Fruit fly (Drosophila melanogaster) whole organism, embryonic: ENCODE measurements around the gene sbr.
A peak's percentile ranks its signal among the peaks of the same experiment; 100 is the strongest.

Experiments
- ATbp ChIP-seq: fragments of 200-800 bp; sonication (Bioruptor generic); optimal IDR thresholded peaks from 2 replicates; lab custom pipeline; 2017; ENCODE audit warnings: missing biosample characterization, mild to moderate bottlenecking, missing genetic modification characterization, missing genetic modification reagents
- Atf6 ChIP-seq: fragments of 200-800 bp; sonication (Bioruptor generic); IDR thresholded peaks from 2 replicates; pipeline ENCODE4 v1.3.6; 2022; ENCODE audit warnings: missing biosample characterization, missing genetic modification characterization
- CG10431 ChIP-seq: fragments of 200-800 bp; sonication (Bioruptor generic); optimal IDR thresholded peaks from 3 replicates; lab custom pipeline; 2018; ENCODE audit warnings: missing biosample characterization, mild to moderate bottlenecking, missing genetic modification characterization
- CG1233 ChIP-seq: fragments of 200-800 bp; sonication (Bioruptor generic); optimal IDR thresholded peaks from 4 replicates; lab custom pipeline; 2018; ENCODE audit warnings: missing biosample characterization, mild to moderate bottlenecking, missing genetic modification characterization
- CG13775 ChIP-seq: fragments of 200-800 bp; sonication (Bioruptor generic); optimal IDR thresholded peaks from 3 replicates; lab custom pipeline; 2017; ENCODE audit warnings: missing biosample characterization, mild to moderate bottlenecking, missing genetic modification characterization
- CG14014 ChIP-seq: fragments of 200-800 bp; sonication (Bioruptor generic); IDR thresholded peaks from 2 replicates; pipeline ENCODE4 v1.3.6; 2022; ENCODE audit warnings: missing biosample characterization, missing genetic modification characterization
- CG14965 ChIP-seq: fragments of 200-800 bp; sonication (Bioruptor generic); optimal IDR thresholded peaks from 2 replicates; lab custom pipeline; 2016; ENCODE audit warnings: missing biosample characterization, missing genetic modification characterization, borderline replicate concordance
- CG15601 ChIP-seq: fragments of 200-800 bp; sonication (Bioruptor generic); optimal IDR thresholded peaks from 3 replicates; lab custom pipeline; 2019; ENCODE audit warnings: missing biosample characterization, mild to moderate bottlenecking, missing genetic modification characterization, moderate library complexity
- CG16813 ChIP-seq: fragments of 200-800 bp; sonication (Bioruptor generic); IDR thresholded peaks from 3 replicates; pipeline ENCODE4 v1.3.6; 2022; ENCODE audit warnings: missing biosample characterization, missing genetic modification characterization; ENCODE audit not compliant: partially characterized antibody
- CG17359 ChIP-seq: fragments of 200-800 bp; sonication (Bioruptor generic); optimal IDR thresholded peaks from 3 replicates; lab custom pipeline; 2018; ENCODE audit warnings: missing biosample characterization, mild to moderate bottlenecking, missing genetic modification characterization, moderate library complexity
- CG17829 ChIP-seq: fragments of 200-800 bp; optimal IDR thresholded peaks from 2 replicates; lab custom pipeline; 2019; ENCODE audit warnings: missing biosample characterization, mild to moderate bottlenecking, missing genetic modification characterization, moderate library complexity
- CG2202 ChIP-seq: fragments of 200-800 bp; sonication (Bioruptor generic); optimal IDR thresholded peaks from 2 replicates; lab custom pipeline; 2018; ENCODE audit warnings: missing biosample characterization, mild to moderate bottlenecking, missing genetic modification characterization
- CG31365 ChIP-seq: fragments of 200-800 bp; sonication (Bioruptor generic); optimal IDR thresholded peaks from 2 replicates; lab custom pipeline; 2018; ENCODE audit warnings: missing biosample characterization, mild to moderate bottlenecking, missing genetic modification characterization
- CG4617 ChIP-seq: fragments of 200-800 bp; sonication (Bioruptor generic); optimal IDR thresholded peaks from 3 replicates; lab custom pipeline; 2016; ENCODE audit warnings: missing biosample characterization, missing genetic modification characterization, borderline replicate concordance
- CG4820 ChIP-seq: fragments of 200-800 bp; sonication (Bioruptor generic); optimal IDR thresholded peaks from 3 replicates; lab custom pipeline; 2016; ENCODE audit warnings: missing biosample characterization, missing genetic modification characterization
- CG5180 ChIP-seq: fragments of 200-800 bp; sonication (Bioruptor generic); optimal IDR thresholded peaks from 3 replicates; lab custom pipeline; 2017; ENCODE audit warnings: missing biosample characterization, missing genetic modification characterization, mild to moderate bottlenecking, moderate library complexity, missing genetic modification reagents
- CG6254 ChIP-seq: fragments of 200-800 bp; sonication (Bioruptor generic); optimal IDR thresholded peaks from 3 replicates; lab custom pipeline; 2017; ENCODE audit warnings: mild to moderate bottlenecking, missing biosample characterization, missing genetic modification reagents, missing genetic modification characterization
- CG8359 ChIP-seq: fragments of 200-800 bp; sonication (Bioruptor generic); optimal IDR thresholded peaks from 2 replicates; lab custom pipeline; 2017; ENCODE audit warnings: missing biosample characterization, mild to moderate bottlenecking, missing genetic modification characterization, borderline replicate concordance
- Dfd ChIP-seq, 2 experiments: fragments of >200 bp; optimal IDR thresholded peaks; 2 replicates each; lab custom pipeline; 2017; ENCODE audit warnings: missing biosample characterization in 2 of 2, missing genetic modification characterization in 2 of 2
- Dp ChIP-seq: fragments of 200-800 bp; sonication (Bioruptor generic); optimal IDR thresholded peaks from 2 replicates; lab custom pipeline; 2018; ENCODE audit warnings: missing biosample characterization, mild to moderate bottlenecking, missing genetic modification characterization, moderate library complexity
- E2f2 ChIP-seq: fragments of 200-800 bp; sonication (Bioruptor generic); IDR thresholded peaks from 2 replicates; pipeline ENCODE4 v1.3.6; 2022; ENCODE audit warnings: missing biosample characterization, missing genetic modification characterization
- Hmr ChIP-seq: fragments of 200-800 bp; sonication (Bioruptor generic); optimal IDR thresholded peaks from 3 replicates; lab custom pipeline; 2017; ENCODE audit warnings: mild to moderate bottlenecking, missing biosample characterization, missing genetic modification reagents, missing genetic modification characterization
- Hr51 ChIP-seq, 2 experiments: fragments of 200-800 bp; sonication (Bioruptor generic); optimal IDR thresholded peaks; 2 replicates in 1 of 2; 3 replicates in 1 of 2; lab custom pipeline; 2016 to 2018; ENCODE audit warnings: missing biosample characterization in 2 of 2, missing genetic modification characterization in 2 of 2, mild to moderate bottlenecking in 1 of 2, moderate library complexity in 1 of 2
- Hr78 ChIP-seq, 2 experiments: fragments of 200-800 bp in 1 of 2; fragments of >200 bp in 1 of 2; sonication (Bioruptor generic) in 1 of 2; optimal IDR thresholded peaks; 2 replicates each; lab custom pipeline; 2017 to 2019; ENCODE audit warnings: missing biosample characterization in 2 of 2, missing genetic modification characterization in 2 of 2, mild to moderate bottlenecking in 1 of 2, moderate library complexity in 1 of 2
- Hsf ChIP-seq: fragments of 200-800 bp; sonication (Bioruptor generic); optimal IDR thresholded peaks from 3 replicates; lab custom pipeline; 2016; ENCODE audit warnings: missing biosample characterization, missing genetic modification characterization
- Max ChIP-seq: fragments of 200-800 bp; sonication (Bioruptor generic); optimal IDR thresholded peaks from 2 replicates; lab custom pipeline; 2016; ENCODE audit warnings: missing biosample characterization, mild to moderate bottlenecking, missing genetic modification characterization
- Myb ChIP-seq: fragments of 200-800 bp; sonication (Bioruptor generic); optimal IDR thresholded peaks from 2 replicates; lab custom pipeline; 2016; ENCODE audit warnings: missing biosample characterization, missing genetic modification characterization
- Opbp ChIP-seq: fragments of 200-800 bp; sonication (Bioruptor generic); IDR thresholded peaks from 3 replicates; pipeline ENCODE4 v1.3.6; 2022; ENCODE audit warnings: missing biosample characterization, missing genetic modification characterization; ENCODE audit not compliant: partially characterized antibody
- Sox100B ChIP-seq: fragments of 200-800 bp; sonication (Bioruptor generic); optimal IDR thresholded peaks from 3 replicates; lab custom pipeline; 2018; ENCODE audit warnings: missing biosample characterization, mild to moderate bottlenecking, missing genetic modification characterization
- Stat92E ChIP-seq, 3 experiments: fragments of >200 bp in 2 of 3; fragments of 200-800 bp in 1 of 3; sonication (Bioruptor generic) in 1 of 3; optimal IDR thresholded peaks; 2 replicates each; lab custom pipeline; 2017 to 2019; ENCODE audit warnings: missing biosample characterization in 3 of 3, missing genetic modification characterization in 3 of 3, mild to moderate bottlenecking in 1 of 3, moderate library complexity in 1 of 3
- Usf ChIP-seq: fragments of 200-800 bp; sonication (Bioruptor generic); optimal IDR thresholded peaks from 2 replicates; lab custom pipeline; 2017; ENCODE audit warnings: missing genotype, missing biosample characterization, missing genetic modification characterization
- bab2 ChIP-seq: fragments of 200-800 bp; sonication (Bioruptor generic); optimal IDR thresholded peaks from 2 replicates; lab custom pipeline; 2016; ENCODE audit warnings: missing biosample characterization, missing genetic modification characterization
- br ChIP-seq: fragments of >200 bp; optimal IDR thresholded peaks from 2 replicates; lab custom pipeline; 2017
- btn ChIP-seq: fragments of 200-800 bp; sonication (Bioruptor generic); optimal IDR thresholded peaks from 2 replicates; lab custom pipeline; 2016; ENCODE audit warnings: missing biosample characterization, missing genetic modification characterization
- cg ChIP-seq: fragments of 200-800 bp; sonication (Bioruptor generic); optimal IDR thresholded peaks from 3 replicates; lab custom pipeline; 2019; ENCODE audit warnings: missing biosample characterization, mild to moderate bottlenecking, missing genetic modification characterization, moderate library complexity
- dysf ChIP-seq: fragments of 200-800 bp; sonication (Bioruptor generic); IDR thresholded peaks from 3 replicates; pipeline ENCODE4 v1.3.6; 2022; ENCODE audit warnings: missing biosample characterization, missing genetic modification characterization
- eve ChIP-seq, 2 experiments: fragments of >200 bp; optimal IDR thresholded peaks; 2 replicates each; lab custom pipeline; 2017; ENCODE audit warnings: missing biosample characterization in 2 of 2, missing genetic modification characterization in 2 of 2
- hkb ChIP-seq, 2 experiments: fragments of 200-800 bp in 1 of 2; fragments of >200 bp in 1 of 2; sonication (Bioruptor generic) in 1 of 2; IDR thresholded peaks in 1 of 2; optimal IDR thresholded peaks in 1 of 2; 2 replicates each; pipeline versions ENCODE4 v1.3.6 to Lab custom; 2017 to 2022; ENCODE audit warnings: missing biosample characterization in 1 of 2, missing genetic modification characterization in 1 of 2
- kni ChIP-seq: fragments of 200-800 bp; sonication (Bioruptor generic); optimal IDR thresholded peaks from 3 replicates; lab custom pipeline; 2017; ENCODE audit warnings: mild to moderate bottlenecking, missing biosample characterization, missing genetic modification reagents, missing genetic modification characterization
- lab ChIP-seq: fragments of 200-800 bp; sonication (Bioruptor generic); optimal IDR thresholded peaks from 3 replicates; lab custom pipeline; 2017; ENCODE audit warnings: missing biosample characterization, missing genetic modification characterization, mild to moderate bottlenecking, moderate library complexity, missing genetic modification reagents
- nom ChIP-seq: fragments of 200-800 bp; sonication (Bioruptor generic); optimal IDR thresholded peaks from 2 replicates; lab custom pipeline; 2017; ENCODE audit warnings: missing biosample characterization, missing genetic modification characterization, mild to moderate bottlenecking, moderate library complexity, missing genetic modification reagents
- odd ChIP-seq: fragments of 200-800 bp; sonication (Bioruptor generic); optimal IDR thresholded peaks from 2 replicates; lab custom pipeline; 2017; ENCODE audit warnings: missing biosample characterization, mild to moderate bottlenecking, missing genetic modification characterization
- otp ChIP-seq: fragments of 200-800 bp; sonication (Bioruptor generic); IDR thresholded peaks from 3 replicates; pipeline ENCODE4, ENCODE4 v1.3.6; 2022; ENCODE audit warnings: missing biosample characterization, missing genetic modification characterization
- prd ChIP-seq, 3 experiments: fragments of >200 bp in 2 of 3; fragments of 200-800 bp in 1 of 3; sonication (Bioruptor generic) in 1 of 3; optimal IDR thresholded peaks in 2 of 3; IDR thresholded peaks in 1 of 3; 2 replicates in 2 of 3; 3 replicates in 1 of 3; pipeline versions ENCODE4 v1.3.6 to Lab custom; 2017 to 2022; ENCODE audit warnings: missing biosample characterization in 1 of 3, missing genetic modification characterization in 1 of 3
- sens ChIP-seq: fragments of 200-800 bp; sonication (Bioruptor generic); peaks from one replicate; lab custom pipeline; 2016; ENCODE audit warnings: missing biosample characterization, missing genetic modification characterization
- slbo ChIP-seq: fragments of 200-800 bp; sonication (Bioruptor generic); IDR thresholded peaks from 2 replicates; pipeline ENCODE4 v1.3.6; 2022; ENCODE audit warnings: missing biosample characterization, missing genetic modification characterization
- z ChIP-seq: fragments of 200-800 bp; sonication (Bioruptor generic); IDR thresholded peaks from 3 replicates; pipeline ENCODE4 v1.3.6; 2022; ENCODE audit warnings: missing biosample characterization, missing genetic modification characterization
- zf30C ChIP-seq: fragments of 200-800 bp; sonication (Bioruptor generic); optimal IDR thresholded peaks from 3 replicates; lab custom pipeline; 2018; ENCODE audit warnings: missing biosample characterization, mild to moderate bottlenecking, missing genetic modification characterization

Gene sbr

DNA sequence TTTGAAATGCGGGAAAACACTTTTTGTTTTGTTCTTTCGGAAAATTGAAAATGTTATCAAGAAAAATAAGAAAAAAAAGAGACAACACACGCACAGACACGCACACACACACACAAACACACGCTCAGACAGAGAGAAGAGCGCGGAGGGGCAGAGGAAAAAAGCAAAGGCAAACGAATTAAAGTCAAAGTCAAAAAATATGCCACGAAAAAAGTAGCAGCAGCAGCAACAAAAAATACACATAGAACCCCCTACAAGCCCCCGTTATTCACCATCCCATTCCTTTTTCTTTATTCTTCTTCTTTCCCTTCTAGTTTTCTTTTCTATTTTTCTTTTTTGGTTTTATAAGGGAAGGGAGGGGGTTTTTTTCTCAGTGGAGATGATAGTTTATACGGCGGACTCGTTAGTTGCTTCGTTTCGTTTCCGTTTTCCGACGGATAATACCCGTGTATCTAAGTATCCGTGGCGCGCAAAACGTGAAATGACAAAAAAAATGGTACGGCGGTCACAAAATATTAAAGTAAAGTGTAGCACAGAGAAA is 32.0 kb downstream of the sbr start (continued):
- TF ChIP-seq CG14965: no peak
- TF ChIP-seq eve (GFP tag; optimal IDR thresholded peaks at IDR 0.05; lab: Kevin White, UChicago): no peak
- TF ChIP-seq E2f2 (GFP tag; lab: Robert Waterston, UW): no peak
- TF ChIP-seq CG17359 (tag; lab: Kevin White, UChicago): peak; percentile 76
- TF ChIP-seq Dp (GFP tag; lab: Kevin White, UChicago): no peak
- TF ChIP-seq Atf6 (GFP tag; lab: Robert Waterston, UW): 0 out of 2 replicates have a peak, but pooled peaks have one; percentile 6
- peak; percentile 84 for TF ChIP-seq CG6254
- no peak for TF ChIP-seq CG8359 (GFP tag; lab: Kevin White, UChicago)
- TF ChIP-seq sens (GFP tag; lab: Kevin White, UChicago): no peak
- no peak for TF ChIP-seq Hr51 (GFP tag; optimal IDR thresholded peaks at IDR 0.05; lab: Kevin White, UChicago)
- peak; percentile 79; the same call in 2 of the 3 replicates for TF ChIP-seq z (GFP tag; lab: Robert Waterston, UW)
- no peak for TF ChIP-seq btn (GFP tag; lab: Kevin White, UChicago)
- peak; percentile 1 for TF ChIP-seq Hsf (GFP tag; lab: Kevin White, UChicago)
- no peak for TF ChIP-seq CG2202 (tag; lab: Kevin White, UChicago)
- TF ChIP-seq CG4617 (GFP tag; lab: Kevin White, UChicago): no peak
- no peak for TF ChIP-seq nom (GFP tag; lab: Kevin White, UChicago)
- no peak for TF ChIP-seq CG15601 (tag; lab: Kevin White, UChicago)
- no peak for TF ChIP-seq Myb (GFP tag; lab: Kevin White, UChicago)
- TF ChIP-seq Hmr (GFP tag; lab: Kevin White, UChicago): no peak
- TF ChIP-seq hkb (optimal IDR thresholded peaks at IDR 0.05; lab: Kevin White, UChicago): no peak
- no peak for TF ChIP-seq hkb (GFP tag; IDR thresholded peaks at IDR 0.05; lab: Robert Waterston, UW)
- no peak for TF ChIP-seq Sox100B
- TF ChIP-seq CG1233 (GFP tag; lab: Kevin White, UChicago): no peak
- no peak for TF ChIP-seq Opbp (GFP tag; lab: Robert Waterston, UW)
- peak; percentile 78 for TF ChIP-seq zf30C (GFP tag; lab: Kevin White, UChicago)
- TF ChIP-seq otp (GFP tag; lab: Robert Waterston, UW): no peak
- TF ChIP-seq dysf (GFP tag; lab: Robert Waterston, UW): 0 out of 3 replicates have a peak, but pooled peaks have one; percentile 17
- TF ChIP-seq CG31365 (tag; lab: Kevin White, UChicago): no peak
- no peak for TF ChIP-seq prd (optimal IDR thresholded peaks at IDR 0.05; lab: Kevin White, UChicago)
- no peak for TF ChIP-seq prd (GFP tag; IDR thresholded peaks at IDR 0.05; lab: Robert Waterston, UW)
- no peak for TF ChIP-seq CG17829
- TF ChIP-seq Max (GFP tag; lab: Kevin White, UChicago): no peak
- peak; percentile 15; the same call in 1 of the 2 replicates for TF ChIP-seq CG14014 (GFP tag; lab: Robert Waterston, UW)
- TF ChIP-seq bab2 (GFP tag; lab: Kevin White, UChicago): no peak
- TF ChIP-seq CG16813 (GFP tag; lab: Robert Waterston, UW): no peak
- TF ChIP-seq Dfd (GFP tag; optimal IDR thresholded peaks at IDR 0.05; lab: Kevin White, UChicago): no peak
- TF ChIP-seq br (lab: Kevin White, UChicago): no peak
- TF ChIP-seq odd (GFP tag; lab: Kevin White, UChicago): no peak
- no peak for TF ChIP-seq kni
- TF ChIP-seq lab (GFP tag; lab: Kevin White, UChicago): peak; percentile 2
- peak; percentile 27; the same call in 1 of the 2 replicates for TF ChIP-seq slbo (GFP tag; lab: Robert Waterston, UW)
- TF ChIP-seq ATbp (GFP tag; lab: Kevin White, UChicago): peak; percentile 32
- no peak for TF ChIP-seq CG10431 (GFP tag; lab: Kevin White, UChicago)
- no peak for TF ChIP-seq CG13775 (GFP tag; lab: Kevin White, UChicago)
- no peak for TF ChIP-seq Usf
- peak; percentile 43 for TF ChIP-seq cg (GFP tag; lab: Kevin White, UChicago)
- TF ChIP-seq Hr78 (GFP tag; optimal IDR thresholded peaks at IDR 0.05; lab: Kevin White, UChicago): no peak
- TF ChIP-seq Stat92E (GFP tag; optimal IDR thresholded peaks at IDR 0.05; lab: Kevin White, UChicago): no peak
- no peak for TF ChIP-seq CG5180 (GFP tag; lab: Kevin White, UChicago)
- TF ChIP-seq CG4820 (GFP tag; lab: Kevin White, UChicago): peak; percentile 12
